Worm (Caenorhabditis elegans): ENCODE measurements around the gene H35N09.2.

The H35N09.2 gene

DNA sequence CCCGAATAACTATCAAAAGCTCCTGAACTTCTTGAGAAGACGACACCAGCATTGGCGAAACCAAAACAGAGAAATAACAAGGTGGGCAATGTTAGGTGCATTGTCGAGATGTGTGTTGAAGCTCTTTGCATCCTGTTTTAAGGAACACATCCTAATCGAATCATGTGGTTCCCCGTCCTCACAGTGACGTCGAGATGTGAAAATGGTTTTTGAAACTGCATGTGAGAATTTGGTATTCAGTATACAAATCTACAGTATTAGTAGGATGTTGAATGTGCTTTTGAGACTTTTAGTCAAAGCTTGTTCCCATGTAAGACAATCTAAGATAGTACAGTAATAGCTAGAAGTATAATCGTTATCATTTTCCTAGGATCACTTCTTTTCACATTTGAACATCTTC lies 7.2 kb downstream of the H35N09.2 start, which contains the start of gene F18E9.7:
Gene F18E9.7, minus strand, starts transcription at position 101 of the 400 bp plus-strand sequence.
- no peak for TF ChIP-seq ceh-58 (GFP tag; IDR thresholded peaks at IDR 0.05)
- no peak for TF ChIP-seq nhr-27 (tag; optimal IDR thresholded peaks at IDR 0.05)
- no peak for TF ChIP-seq dpl-1 (GFP tag; optimal IDR thresholded peaks at IDR 0.05)

ce11 chrX:8592881-8593280 lies 12.0 kb downstream of the H35N09.2 start, which contains the start of gene nlp-7:
Gene nlp-7, plus strand, starts transcription at chrX:8593181.
- no peak for TF ChIP-seq egl-18 (GFP tag; IDR thresholded peaks at IDR 0.05)
- TF ChIP-seq Y56A3A.18 (GFP tag; IDR thresholded peaks at IDR 0.05), result no peak
- TF ChIP-seq xnd-1 (tag; optimal IDR thresholded peaks at IDR 0.05), result no peak
- TF ChIP-seq ceh-40 (GFP tag; IDR thresholded peaks at IDR 0.05), result no peak
- no peak for TF ChIP-seq ceh-58 (GFP tag; IDR thresholded peaks at IDR 0.05)
- no peak for TF ChIP-seq Y79H2A.3 (GFP tag; conservative IDR thresholded peaks at IDR 0.05)
- no peak for TF ChIP-seq cebp-2 (GFP tag; IDR thresholded peaks at IDR 0.05)
- no peak for TF ChIP-seq hmg-1.2 (GFP tag; IDR thresholded peaks at IDR 0.05)
- no peak for TF ChIP-seq F57A8.1 (GFP tag; optimal IDR thresholded peaks at IDR 0.05)
- TF ChIP-seq snpc-1.1 (tag; optimal IDR thresholded peaks at IDR 0.05; ENCODE audit: insufficient read depth), result no peak
- no peak for TF ChIP-seq lin-26 (GFP tag; IDR thresholded peaks at IDR 0.05)

ce11 chrX:8585837-8586236 lies 19.0 kb downstream of the H35N09.2 start, which contains the start of gene F18E9.3:
Gene F18E9.3, plus strand, starts transcription at chrX:8586147.
- TF ChIP-seq cebp-1 (GFP tag; IDR thresholded peaks at IDR 0.05) (no peak), cebp-1 (tag; optimal IDR thresholded peaks at IDR 0.05) (no peak), somi-1 (GFP tag; optimal IDR thresholded peaks at IDR 0.05) (no peak), aptf-2 (GFP tag; conservative IDR thresholded peaks at IDR 0.05) (no peak), C06A6.2 (GFP tag; conservative IDR thresholded peaks at IDR 0.05) (no peak), Y67H2A.10 (GFP tag; conservative IDR thresholded peaks at IDR 0.05) (no peak), gei-17 (GFP tag; optimal IDR thresholded peaks at IDR 0.05) (no peak), F55B11.4 (tag; optimal IDR thresholded peaks at IDR 0.05; ENCODE audit: borderline replicate concordance, insufficient read depth) (no peak), repo-1 (tag; optimal IDR thresholded peaks at IDR 0.05) (no peak), let-526 (GFP tag; IDR thresholded peaks at IDR 0.05) (no peak), Y53G8AR.9 (GFP tag; conservative IDR thresholded peaks at IDR 0.05) (no peak), K12H6.12 (tag; optimal IDR thresholded peaks at IDR 0.05) (no peak), Y95B8A.8 (GFP tag; IDR thresholded peaks at IDR 0.05) (no peak), pha-4 (tag; optimal IDR thresholded peaks at IDR 0.05) (no peak), egrh-3 (GFP tag; IDR thresholded peaks at IDR 0.05) (no peak), athp-1 (tag; optimal IDR thresholded peaks at IDR 0.05) (no peak), xnd-1 (tag; optimal IDR thresholded peaks at IDR 0.05) (no peak), snpc-1.3 (tag; optimal IDR thresholded peaks at IDR 0.05; ENCODE audit: insufficient read depth) (no peak), hlh-26 (GFP tag; conservative IDR thresholded peaks at IDR 0.05) (no peak), chd-7 (tag; optimal IDR thresholded peaks at IDR 0.05) (no peak)

ce11 chrX:8584825-8585384 lies 20.0 kb downstream of the H35N09.2 start:
- TF ChIP-seq attf-5 (GFP tag; optimal IDR thresholded peaks at IDR 0.05) (no peak), mxl-1 (tag; optimal IDR thresholded peaks at IDR 0.05) (no peak), ceh-40 (GFP tag; IDR thresholded peaks at IDR 0.05) (no peak), rpc-1 (optimal IDR thresholded peaks at IDR 0.05) (no peak), rpc-1 (tag; optimal IDR thresholded peaks at IDR 0.05) (no peak), ekl-4 (GFP tag; IDR thresholded peaks at IDR 0.05) (no peak)

Data from whole organism, young adult.